Worm (Caenorhabditis elegans) whole organism, late embryonic: ENCODE data around the gene smex-2.

Experiments
- K09A11.1 ChIP-seq: sonication (generic microtip); optimal IDR thresholded peaks from 2 replicates; lab custom pipeline; 2017; ENCODE audit warnings: antibody characterized with exemption, mild to moderate bottlenecking, missing genetic modification characterization, missing compliant biosample characterization; ENCODE audit not compliant: insufficient read depth
- ama-1 ChIP-seq: fragments of 150-350 bp; optimal IDR thresholded peaks from 2 replicates; lab custom pipeline; 2014
- ceh-6 ChIP-seq: fragments of 200-800 bp; sonication (Bioruptor generic); optimal IDR thresholded peaks from 2 replicates; lab custom pipeline; 2018; ENCODE audit warnings: mild to moderate bottlenecking, missing genetic modification characterization, missing compliant biosample characterization
- mec-3 ChIP-seq: sonication (generic microtip); optimal IDR thresholded peaks from 2 replicates; lab custom pipeline; 2016; ENCODE audit warnings: borderline replicate concordance, missing genetic modification characterization, missing compliant biosample characterization
- nhr-11 ChIP-seq: fragments of 150-350 bp; optimal IDR thresholded peaks from 2 replicates; lab custom pipeline; 2014; ENCODE audit warnings: missing biosample characterization, missing genetic modification characterization
- pha-2 ChIP-seq: sonication (generic microtip); optimal IDR thresholded peaks from 2 replicates; lab custom pipeline; 2017; ENCODE audit warnings: mild to moderate bottlenecking, missing genetic modification characterization, missing compliant biosample characterization

DNA sequence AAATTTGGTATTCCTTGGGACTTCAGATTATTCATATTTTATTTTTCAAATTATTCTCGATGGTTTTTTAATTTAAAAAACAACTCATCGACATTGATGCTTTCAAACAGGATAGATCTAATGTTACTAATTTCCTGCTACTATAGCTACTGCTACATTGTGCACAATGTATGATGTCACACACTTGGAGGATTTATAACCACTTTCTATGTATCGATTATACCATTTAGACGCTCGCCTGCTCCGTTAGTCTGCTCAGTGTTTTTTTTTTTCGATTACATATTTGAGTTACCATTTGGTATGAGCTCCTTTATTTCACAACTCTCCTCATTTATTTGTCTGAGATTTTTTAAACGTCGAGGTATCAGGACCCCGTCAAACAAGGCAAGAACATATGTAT, 48.8 kb downstream of the smex-2 start, which contains the start of gene Y40A1A.2:
- TF ChIP-seq K09A11.1 (tag; lab: Kevin White, UChicago): no peak
- TF ChIP-seq nhr-11: no peak
- no peak for TF ChIP-seq ceh-6 (GFP tag; lab: Kevin White, UChicago)
- TF ChIP-seq ama-1 (lab: Kevin White, UChicago): no peak
- no peak for TF ChIP-seq pha-2
- no peak for TF ChIP-seq mec-3 (tag; lab: Kevin White, UChicago)
